Worm (Caenorhabditis elegans): Measurements from ENCODE around the gene R01H2.1.

DNA sequence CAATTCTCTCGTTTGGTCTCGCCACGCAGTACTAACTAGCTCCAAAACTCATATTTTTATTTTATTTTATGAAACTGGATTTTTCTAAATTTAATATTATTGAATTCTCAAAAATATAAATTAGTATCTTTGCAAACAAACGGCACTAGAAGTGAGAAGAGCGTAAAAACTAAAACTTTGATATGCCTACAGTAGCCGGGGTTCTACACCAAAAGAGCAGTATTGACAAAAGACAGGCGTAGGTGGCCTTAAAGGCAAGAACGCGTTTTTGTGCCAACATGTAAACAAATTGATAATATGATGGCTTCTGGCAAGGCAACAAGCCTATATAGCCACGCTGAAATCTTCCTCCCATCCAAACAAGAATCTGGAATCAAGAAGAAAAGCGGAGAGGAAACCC lies at the start of gene R01H2.1:
- TF ChIP-seq ama-1 (optimal IDR thresholded peaks at IDR 0.05): no peak
- TF ChIP-seq hmg-4 (GFP tag; optimal IDR thresholded peaks at IDR 0.05): no peak
- TF ChIP-seq tra-4 (tag; optimal IDR thresholded peaks at IDR 0.05): no peak
- TF ChIP-seq ets-7 (tag; optimal IDR thresholded peaks at IDR 0.05): no peak
- TF ChIP-seq F13C5.2 (tag; optimal IDR thresholded peaks at IDR 0.05): no peak
- no peak for TF ChIP-seq flt-1 (GFP tag; IDR thresholded peaks at IDR 0.05)
- no peak for TF ChIP-seq ceh-13 (GFP tag; optimal IDR thresholded peaks at IDR 0.05)
